Worm (Caenorhabditis elegans) whole organism, L4 larva: ENCODE results near the gene rfc-4.

Experiments
- R02D3.7 ChIP-seq: fragments of 150-350 bp; sonication (generic microtip); optimal IDR thresholded peaks from 3 replicates; lab custom pipeline; 2014; ENCODE audit warnings: missing biosample characterization, missing genetic modification characterization
- daf-8 ChIP-seq: fragments of 200-800 bp; sonication (Bioruptor generic); IDR thresholded peaks from 2 replicates; pipeline ENCODE4 v1.3.6; 2022; ENCODE audit warnings: missing genetic modification characterization, missing compliant biosample characterization
- madf-9 ChIP-seq: fragments of 200-800 bp; sonication (Bioruptor generic); conservative IDR thresholded peaks from 2 replicates; pipeline ENCODE4 v1.3.6; 2022; ENCODE audit warnings: missing genetic modification reagents, missing genetic modification characterization, missing compliant biosample characterization

DNA sequence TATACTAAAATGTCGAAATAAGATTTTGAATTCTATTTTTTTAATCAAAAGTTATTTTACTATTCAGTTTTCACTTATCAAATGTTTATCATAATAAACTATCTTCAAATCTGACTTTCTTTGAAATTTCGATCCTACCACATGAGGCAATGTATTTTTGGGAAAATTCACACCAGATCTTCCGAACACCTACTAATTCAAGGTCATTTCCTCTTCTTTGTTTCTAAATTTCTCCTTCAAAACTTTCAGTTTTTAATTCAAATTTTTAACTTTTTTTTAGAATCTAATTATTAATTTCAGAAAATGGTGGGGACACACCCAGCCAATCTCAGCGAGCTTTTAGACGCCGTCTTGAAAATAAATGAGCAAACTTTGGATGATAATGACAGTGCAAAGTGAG is 7.5 kb downstream of the rfc-4 start, which contains the start of gene ceh-20:
- TF ChIP-seq daf-8 (no peak), madf-9 (no peak), R02D3.7 (tag; lab: Kevin White, UChicago) (no peak)
